Worm (Caenorhabditis elegans) whole organism, young adult: Measurements from ENCODE around the gene srt-45.

Source experiments
- unc-130 ChIP-seq: sonication (generic microtip); optimal IDR thresholded peaks from 2 replicates; lab custom pipeline; 2016; ENCODE audit warnings: missing genetic modification reagents, missing genetic modification characterization, missing compliant biosample characterization
- unc-62 ChIP-seq: fragments of 150-350 bp; optimal IDR thresholded peaks from 2 replicates; lab custom pipeline; 2014; ENCODE audit warnings: missing biosample characterization, missing genetic modification reagents, missing genetic modification characterization

ce11 chrV:19760751-19761150, 23.2 kb upstream of the srt-45 start, which contains the start of gene M162.5:
- TF ChIP-seq unc-62 (GFP tag; lab: Kevin White, UChicago) (no peak), unc-130 (GFP tag; lab: Kevin White, UChicago) (no peak)
